Worm (Caenorhabditis elegans): ENCODE results near the gene Y37E11AL.3.
A peak's percentile ranks its signal among the peaks of the same experiment; 100 is the strongest.

Y37E11AL.3 gene

DNA sequence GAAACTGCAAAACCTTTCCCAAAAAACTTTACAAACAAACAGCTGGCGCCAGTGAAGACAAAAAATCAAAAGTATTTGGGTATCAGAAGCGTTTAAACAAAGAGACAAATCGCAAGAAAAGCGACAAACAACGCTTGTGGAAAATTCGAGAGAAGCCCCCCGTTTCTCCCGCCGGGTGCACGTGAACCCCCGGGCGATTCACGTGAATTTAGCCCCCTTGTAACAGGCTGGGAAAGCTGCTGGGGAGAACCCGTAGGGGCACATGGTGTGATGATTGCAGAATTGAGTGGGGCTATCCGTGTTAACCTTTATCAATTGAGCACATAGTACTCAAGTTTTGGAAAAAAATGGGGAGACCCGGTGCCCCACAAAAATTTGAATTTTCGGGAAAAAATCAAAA is 40.5 kb upstream of the Y37E11AL.3 start:
- TF ChIP-seq ceh-19 (GFP tag; optimal IDR thresholded peaks at IDR 0.05) (no peak), rnt-1 (tag; optimal IDR thresholded peaks at IDR 0.05) (peak; percentile 78), unc-3 (GFP tag; conservative IDR thresholded peaks at IDR 0.05) (no peak), unc-3 (tag; optimal IDR thresholded peaks at IDR 0.05) (no peak), hlh-15 (tag; optimal IDR thresholded peaks at IDR 0.05) (no peak), ref-2 (tag; optimal IDR thresholded peaks at IDR 0.05) (peak; percentile 35), ceh-14 (tag; optimal IDR thresholded peaks at IDR 0.05) (no peak), C38D4.7 (GFP tag; optimal IDR thresholded peaks at IDR 0.05) (no peak), ceh-48 (tag; optimal IDR thresholded peaks at IDR 0.05) (no peak), hlh-30 (tag; optimal IDR thresholded peaks at IDR 0.05; ENCODE audit: insufficient read depth) (peak; percentile 30), lin-11 (tag; optimal IDR thresholded peaks at IDR 0.05) (no peak), ceh-2 (tag; optimal IDR thresholded peaks at IDR 0.05) (no peak), mec-3 (tag; optimal IDR thresholded peaks at IDR 0.05; ENCODE audit: borderline replicate concordance) (no peak), tbx-2 (tag; optimal IDR thresholded peaks at IDR 0.05) (peak; percentile 59), ceh-18 (tag; optimal IDR thresholded peaks at IDR 0.05) (peak; percentile 91), hlh-13 (GFP tag; optimal IDR thresholded peaks at IDR 0.05) (no peak), pat-9 (tag; optimal IDR thresholded peaks at IDR 0.05) (peak; percentile 12), ttx-3 (tag; optimal IDR thresholded peaks at IDR 0.05) (no peak), hlh-8 (tag; optimal IDR thresholded peaks at IDR 0.05) (no peak), unc-55 (GFP tag; optimal IDR thresholded peaks at IDR 0.05) (peak; percentile 35), eyg-1 (tag; optimal IDR thresholded peaks at IDR 0.05) (no peak)

DNA sequence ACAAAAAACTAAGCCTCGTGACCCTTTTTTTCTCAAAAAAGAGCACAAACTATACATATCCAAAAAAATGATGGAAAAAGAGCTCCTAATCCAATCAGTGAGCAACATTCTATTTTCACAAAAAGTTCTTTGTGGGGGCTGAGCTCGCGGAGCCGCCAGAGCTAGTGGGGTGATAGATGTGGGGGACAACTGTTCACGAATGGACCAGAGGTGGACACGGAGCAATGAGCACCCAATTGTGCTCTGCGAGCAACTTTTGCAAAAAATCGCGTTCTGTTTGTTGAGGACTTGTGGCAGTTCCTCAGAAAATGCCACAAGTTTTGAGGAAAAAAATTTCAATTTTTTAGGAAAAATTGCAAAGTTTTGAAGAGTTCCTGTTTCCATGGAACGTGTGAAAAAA is 39.9 kb upstream of the Y37E11AL.3 start:
- TF ChIP-seq ztf-16 (tag; optimal IDR thresholded peaks at IDR 0.05) (no peak), unc-55 (GFP tag; optimal IDR thresholded peaks at IDR 0.05) (peak; percentile 57)

DNA sequence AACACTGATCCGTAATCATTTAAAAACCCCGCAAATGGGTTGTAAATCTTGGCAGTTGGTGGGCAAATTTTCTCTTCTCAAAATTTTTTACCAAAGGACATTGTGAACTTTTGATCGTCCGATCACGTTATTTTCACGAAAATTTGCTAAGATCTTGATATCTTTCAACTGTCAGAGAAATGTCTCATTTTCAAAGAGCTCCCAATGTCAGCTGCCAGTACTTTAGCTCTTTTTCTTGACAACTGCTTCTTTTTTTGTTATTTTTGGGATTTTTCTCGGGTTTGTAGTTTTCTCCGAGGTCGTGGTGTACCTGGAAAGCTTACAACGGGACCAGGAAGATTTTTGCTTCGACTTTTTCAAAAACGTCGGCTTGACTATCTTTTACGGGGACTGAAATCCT is 38.8 kb upstream of the Y37E11AL.3 start:
- no peak for TF ChIP-seq ceh-14 (tag; optimal IDR thresholded peaks at IDR 0.05)
- no peak for TF ChIP-seq fkh-10 (GFP tag; optimal IDR thresholded peaks at IDR 0.05)
- no peak for TF ChIP-seq nfya-1 (tag; optimal IDR thresholded peaks at IDR 0.05)

DNA sequence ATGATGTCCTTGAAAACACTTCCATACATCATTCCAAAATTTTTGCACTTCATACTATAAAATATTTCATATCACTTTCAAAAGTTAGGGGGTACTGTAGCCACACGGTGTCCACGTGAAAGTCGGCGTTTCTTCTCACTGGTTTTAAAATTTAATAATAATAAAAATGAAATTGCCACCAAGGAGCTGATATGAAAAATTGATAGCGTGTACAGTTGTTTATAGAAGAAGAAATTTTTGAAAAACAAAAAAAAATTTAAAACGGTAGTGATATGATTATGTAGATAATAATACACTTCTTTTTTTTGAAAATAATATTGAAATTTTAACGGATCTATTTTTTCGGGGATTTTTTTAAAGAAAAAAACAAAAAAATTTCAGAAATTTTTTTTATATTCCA is 34.8 kb upstream of the Y37E11AL.3 start:
- no peak for TF ChIP-seq pax-1 (tag; optimal IDR thresholded peaks at IDR 0.05)
- TF ChIP-seq gmeb-2 (tag; optimal IDR thresholded peaks at IDR 0.05) = no peak
- no peak for TF ChIP-seq rnt-1 (tag; optimal IDR thresholded peaks at IDR 0.05)
- no peak for TF ChIP-seq hlh-6 (tag; optimal IDR thresholded peaks at IDR 0.05)
- no peak for TF ChIP-seq sdc-2 (tag; optimal IDR thresholded peaks at IDR 0.05)
- no peak for TF ChIP-seq syd-9 (tag; optimal IDR thresholded peaks at IDR 0.05)
- TF ChIP-seq K09A11.1 (tag; optimal IDR thresholded peaks at IDR 0.05; ENCODE audit: insufficient read depth) = no peak
- no peak for TF ChIP-seq ceh-19 (GFP tag; optimal IDR thresholded peaks at IDR 0.05)
- no peak for TF ChIP-seq ztf-16 (tag; optimal IDR thresholded peaks at IDR 0.05)

DNA sequence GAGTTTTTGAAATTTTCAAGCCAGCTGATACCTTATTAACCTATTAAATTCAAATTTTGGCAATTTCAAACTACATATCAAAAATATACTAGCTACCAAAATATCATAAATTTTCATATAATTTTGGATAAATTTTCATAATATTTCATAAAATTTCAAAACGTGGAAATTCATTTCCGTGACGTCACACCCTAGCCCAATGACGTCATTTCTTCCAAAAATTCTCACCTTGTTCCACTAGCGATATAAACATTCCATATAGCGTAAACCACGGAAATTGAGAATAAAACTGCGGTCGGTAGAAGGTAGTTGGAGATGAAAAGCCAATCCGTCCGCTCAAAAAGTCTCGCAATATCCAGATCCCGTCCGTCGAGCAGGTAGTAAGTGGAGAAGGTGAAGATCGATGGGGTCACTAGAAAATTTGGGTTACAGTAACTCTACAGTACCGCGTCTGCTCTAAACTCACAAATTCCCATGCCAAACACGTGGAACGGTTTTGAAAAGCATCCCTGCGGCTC is 33.6 kb upstream of the Y37E11AL.3 start:
- TF ChIP-seq ceh-19 (GFP tag; optimal IDR thresholded peaks at IDR 0.05) (no peak), ceh-30 (tag; optimal IDR thresholded peaks at IDR 0.05) (no peak)

DNA sequence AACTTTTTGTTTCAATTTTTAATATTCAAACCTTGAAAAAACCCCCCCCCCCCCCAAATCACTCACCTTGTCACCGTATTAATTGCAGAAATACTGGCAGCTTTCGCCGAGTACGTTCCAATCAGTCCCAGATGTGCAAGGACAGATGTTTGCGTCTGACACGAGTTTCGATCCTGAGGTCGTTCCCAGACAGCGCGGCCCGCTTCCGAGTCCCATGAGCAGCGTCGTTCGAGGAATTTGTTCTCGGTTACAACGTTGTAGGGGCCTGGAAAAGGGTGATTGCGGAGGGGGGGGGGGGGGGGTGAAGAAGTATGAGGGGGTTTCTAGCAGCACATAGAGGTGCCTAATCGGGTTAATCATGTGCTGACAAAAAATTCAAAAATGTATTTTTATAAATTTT is 31.9 kb upstream of the Y37E11AL.3 start:
- TF ChIP-seq dve-1 (tag; optimal IDR thresholded peaks at IDR 0.05) (no peak), elt-4 (tag; optimal IDR thresholded peaks at IDR 0.05) (no peak), unc-3 (GFP tag; conservative IDR thresholded peaks at IDR 0.05) (no peak), unc-3 (tag; optimal IDR thresholded peaks at IDR 0.05) (no peak), hlh-13 (GFP tag; optimal IDR thresholded peaks at IDR 0.05) (no peak), fkh-10 (GFP tag; optimal IDR thresholded peaks at IDR 0.05) (no peak), pax-1 (tag; optimal IDR thresholded peaks at IDR 0.05) (no peak), nhr-232 (tag; optimal IDR thresholded peaks at IDR 0.05) (no peak), ahr-1 (tag; optimal IDR thresholded peaks at IDR 0.05) (no peak), ceh-18 (tag; optimal IDR thresholded peaks at IDR 0.05) (no peak), pha-4 (tag; optimal IDR thresholded peaks at IDR 0.05) (no peak), ceh-2 (tag; optimal IDR thresholded peaks at IDR 0.05) (no peak)
